Worm (Caenorhabditis elegans): Measurements from ENCODE around the gene F26F12.4.

DNA sequence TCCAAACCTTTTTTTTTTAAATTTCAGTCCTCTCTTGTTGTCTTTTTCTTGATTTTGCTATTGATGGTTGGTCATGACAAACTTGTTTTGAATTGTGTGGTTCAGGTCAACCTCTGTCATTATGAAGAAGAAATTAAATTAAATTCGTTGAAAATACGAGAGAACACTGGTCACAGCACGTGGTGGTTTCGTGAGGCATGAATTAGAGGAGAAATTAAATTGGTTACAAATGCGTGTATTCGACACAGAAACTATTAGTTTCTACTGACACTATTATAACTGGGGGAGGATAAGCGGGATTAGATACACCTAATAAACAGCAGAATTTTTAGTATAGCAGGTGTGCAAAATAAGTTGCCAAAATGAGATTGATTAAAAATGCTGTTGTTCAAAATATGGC lies 17.0 kb downstream of the F26F12.4 start:
- TF ChIP-seq pha-4 (tag; optimal IDR thresholded peaks at IDR 0.05) (no peak), nfya-1 (tag; optimal IDR thresholded peaks at IDR 0.05) (no peak)

Data from whole organism, late embryonic.